Fruit fly (Drosophila melanogaster) whole organism, wandering third instar larva: ENCODE results near the gene pav.
A peak's percentile ranks its signal among the peaks of the same experiment; 100 is the strongest.

ENCODE experiments used
- Abd-B ChIP-seq: fragments of >200 bp; optimal IDR thresholded peaks from 2 replicates; lab custom pipeline; 2017; ENCODE audit warnings: missing biosample characterization, missing genetic modification characterization
- CG32264 ChIP-seq: fragments of 200-800 bp; sonication (Bioruptor generic); optimal IDR thresholded peaks from 2 replicates; lab custom pipeline; 2016; ENCODE audit warnings: missing biosample characterization, missing genetic modification characterization
- CG9705 ChIP-seq: fragments of 200-800 bp; sonication (Bioruptor generic); optimal IDR thresholded peaks from 2 replicates; lab custom pipeline; 2018; ENCODE audit warnings: missing biosample characterization, mild to moderate bottlenecking, missing genetic modification characterization
- CrebA ChIP-seq: fragments of 200-800 bp; sonication (Bioruptor generic); optimal IDR thresholded peaks from 2 replicates; lab custom pipeline; 2016; ENCODE audit warnings: missing biosample characterization, mild to moderate bottlenecking, missing genetic modification characterization, borderline replicate concordance
- Dfd ChIP-seq: fragments of >200 bp; optimal IDR thresholded peaks from 2 replicates; lab custom pipeline; 2017; ENCODE audit warnings: missing biosample characterization, missing genetic modification characterization
- Dif ChIP-seq: fragments of 200-275, 200-300 bp; sonication (Bioruptor generic); optimal IDR thresholded peaks from 2 replicates; lab custom pipeline; 2018; ENCODE audit warnings: missing biosample characterization, missing genetic modification characterization; ENCODE audit not compliant: partially characterized antibody
- GATAd ChIP-seq: sonication (Bioruptor generic); optimal IDR thresholded peaks from 2 replicates; lab custom pipeline; 2016; ENCODE audit warnings: missing biosample characterization, missing genetic modification characterization
- HLH106 ChIP-seq: fragments of 200-800 bp; optimal IDR thresholded peaks from 3 replicates; lab custom pipeline; 2019; ENCODE audit warnings: missing biosample characterization, mild to moderate bottlenecking, missing genetic modification characterization, moderate library complexity
- Hnf4 ChIP-seq: fragments of 200-800 bp; sonication (Bioruptor generic); optimal IDR thresholded peaks from 2 replicates; lab custom pipeline; 2016; ENCODE audit warnings: missing biosample characterization, mild to moderate bottlenecking, missing genetic modification characterization
- Hr78 ChIP-seq: fragments of >200 bp; optimal IDR thresholded peaks from 2 replicates; lab custom pipeline; 2017; ENCODE audit warnings: missing biosample characterization, missing genetic modification characterization
- Hr83 ChIP-seq: fragments of 200-300 bp; sonication (Bioruptor generic); optimal IDR thresholded peaks from 2 replicates; lab custom pipeline; 2016; ENCODE audit warnings: missing biosample characterization, mild to moderate bottlenecking, missing genetic modification characterization, moderate library complexity; ENCODE audit not compliant: poor library complexity, severe bottlenecking
- Jra ChIP-seq: sonication (Bioruptor generic); optimal IDR thresholded peaks from 2 replicates; lab custom pipeline; 2016; ENCODE audit warnings: missing biosample characterization, missing genetic modification characterization
- Mio ChIP-seq: sonication (Bioruptor generic); optimal IDR thresholded peaks from 2 replicates; lab custom pipeline; 2016; ENCODE audit warnings: missing biosample characterization, missing genetic modification characterization
- Myc ChIP-seq: fragments of >200 bp; optimal IDR thresholded peaks from 2 replicates; lab custom pipeline; 2017
- N ChIP-seq: fragments of >200 bp; optimal IDR thresholded peaks from 2 replicates; lab custom pipeline; 2018; ENCODE audit warnings: missing biosample characterization, missing external identifiers, missing genetic modification characterization
- OdsH ChIP-seq: fragments of 200-800 bp; sonication (Bioruptor generic); optimal IDR thresholded peaks from 2 replicates; lab custom pipeline; 2016; ENCODE audit warnings: missing biosample characterization, mild to moderate bottlenecking, missing genetic modification characterization
- Rel ChIP-seq, 2 experiments: fragments of 200-800 bp; sonication (Bioruptor generic) in 1 of 2; optimal IDR thresholded peaks; 2 replicates in 1 of 2; 3 replicates in 1 of 2; lab custom pipeline; 2016 to 2019; ENCODE audit warnings: mild to moderate bottlenecking in 2 of 2, missing biosample characterization in 2 of 2, missing genetic modification characterization in 2 of 2, moderate library complexity in 1 of 2
- Sp1 ChIP-seq: fragments of 200-800 bp; sonication (Bioruptor generic); optimal IDR thresholded peaks from 3 replicates; lab custom pipeline; 2019; ENCODE audit warnings: missing biosample characterization, mild to moderate bottlenecking, missing genetic modification characterization, moderate library complexity
- Vsx2 ChIP-seq: fragments of 200-300, 225-300 bp; sonication (Bioruptor generic); optimal IDR thresholded peaks from 2 replicates; lab custom pipeline; 2018; ENCODE audit warnings: missing biosample characterization, missing genetic modification characterization; ENCODE audit not compliant: partially characterized antibody
- br ChIP-seq: fragments of 200-800 bp; sonication (Bioruptor generic); optimal IDR thresholded peaks from 2 replicates; lab custom pipeline; 2016; ENCODE audit warnings: missing biosample characterization, missing genetic modification characterization
- brk ChIP-seq: fragments of 200-800 bp; sonication (Bioruptor generic); optimal IDR thresholded peaks from 2 replicates; lab custom pipeline; 2016; ENCODE audit warnings: missing biosample characterization, mild to moderate bottlenecking, missing genetic modification characterization
- dl ChIP-seq, 2 experiments: fragments of 175-275, 200-275 bp in 1 of 2; fragments of 200-275 bp in 1 of 2; sonication (Bioruptor generic); optimal IDR thresholded peaks; lab custom pipeline; 2018; ENCODE audit warnings: mild to moderate bottlenecking in 2 of 2, missing biosample characterization in 2 of 2, missing genetic modification characterization in 2 of 2, moderate library complexity in 2 of 2; ENCODE audit not compliant: partially characterized antibody in 2 of 2, insufficient read depth in 1 of 2
- dmrt93B ChIP-seq: fragments of 200-800 bp; sonication (Bioruptor generic); optimal IDR thresholded peaks from 2 replicates; lab custom pipeline; 2018; ENCODE audit warnings: missing biosample characterization, mild to moderate bottlenecking, missing genetic modification characterization
- dsf ChIP-seq: sonication (Bioruptor generic); optimal IDR thresholded peaks from 2 replicates; lab custom pipeline; 2016; ENCODE audit warnings: missing biosample characterization, missing genetic modification characterization, borderline replicate concordance
- ey ChIP-seq: fragments of 200-800 bp; sonication (Bioruptor generic); optimal IDR thresholded peaks from 2 replicates; lab custom pipeline; 2016; ENCODE audit warnings: missing biosample characterization, missing genetic modification characterization
- foxo ChIP-seq, 2 experiments: fragments of 200-800 bp; sonication (Bioruptor generic); optimal IDR thresholded peaks; 2 replicates in 1 of 2; 3 replicates in 1 of 2; lab custom pipeline; 2016 to 2017; ENCODE audit warnings: missing biosample characterization in 2 of 2, missing genetic modification characterization in 2 of 2
- fru ChIP-seq: fragments of 200-800 bp; sonication (Bioruptor generic); optimal IDR thresholded peaks from 3 replicates; lab custom pipeline; 2016; ENCODE audit warnings: missing biosample characterization, mild to moderate bottlenecking, missing genetic modification characterization
- h ChIP-seq: fragments of 200-800 bp; sonication (Bioruptor generic); optimal IDR thresholded peaks from 3 replicates; lab custom pipeline; 2016; ENCODE audit warnings: missing biosample characterization, mild to moderate bottlenecking, missing genetic modification characterization
- jim ChIP-seq: fragments of 175-275, 200-325 bp; sonication (Bioruptor generic); optimal IDR thresholded peaks from 2 replicates; lab custom pipeline; 2016; ENCODE audit warnings: missing biosample characterization, mild to moderate bottlenecking, missing genetic modification characterization
- lola ChIP-seq: fragments of >200 bp; optimal IDR thresholded peaks from 2 replicates; lab custom pipeline; 2017; ENCODE audit warnings: missing biosample characterization, missing genetic modification characterization
- pan ChIP-seq: fragments of >200 bp; optimal IDR thresholded peaks from 2 replicates; lab custom pipeline; 2017
- psq ChIP-seq: fragments of 200-800 bp; sonication (Bioruptor generic); optimal IDR thresholded peaks from 3 replicates; lab custom pipeline; 2017; ENCODE audit warnings: missing biosample characterization, mild to moderate bottlenecking, missing genetic modification characterization, moderate library complexity
- rgr ChIP-seq: fragments of 200-800 bp; sonication (Bioruptor generic); optimal IDR thresholded peaks from 3 replicates; lab custom pipeline; 2016; ENCODE audit warnings: missing biosample characterization, mild to moderate bottlenecking, missing genetic modification characterization
- sage ChIP-seq: fragments of 200-800 bp; sonication (Bioruptor generic); optimal IDR thresholded peaks from 2 replicates; lab custom pipeline; 2016; ENCODE audit warnings: missing biosample characterization, mild to moderate bottlenecking, missing genetic modification characterization
- sv ChIP-seq: fragments of 200-800 bp; sonication (Bioruptor generic); optimal IDR thresholded peaks from 3 replicates; lab custom pipeline; 2016; ENCODE audit warnings: missing biosample characterization, missing genetic modification characterization
- tai ChIP-seq: sonication (Bioruptor generic); optimal IDR thresholded peaks from 2 replicates; lab custom pipeline; 2016; ENCODE audit warnings: missing biosample characterization, missing genetic modification characterization
- usp ChIP-seq: fragments of >200 bp; optimal IDR thresholded peaks from 2 replicates; lab custom pipeline; 2017; ENCODE audit warnings: missing biosample characterization, missing genetic modification characterization
- woc ChIP-seq: sonication (Bioruptor generic); optimal IDR thresholded peaks from 2 replicates; lab custom pipeline; 2016; ENCODE audit warnings: missing biosample characterization, mild to moderate bottlenecking, missing genetic modification characterization

pav gene

dm6 chr3L:4252121-4252861, 9.8 kb downstream of the pav start:
- TF ChIP-seq Dif (GFP tag; lab: Kevin White, UChicago) (peak; percentile 32), Hnf4 (GFP tag; lab: Kevin White, UChicago) (no peak), woc (GFP tag; lab: Kevin White, UChicago) (peak; percentile 52), Myc (lab: Kevin White, UChicago) (peak; percentile 50), fru (GFP tag; lab: Kevin White, UChicago) (peak; percentile 79), CrebA (no peak), jim (GFP tag; lab: Kevin White, UChicago) (no peak), psq (peak; percentile 89), Rel (GFP tag; optimal IDR thresholded peaks at IDR 0.05; lab: Kevin White, UChicago) (no peak), Rel (tag; optimal IDR thresholded peaks at IDR 0.05; lab: Kevin White, UChicago) (peak; percentile 15), CG9705 (GFP tag; lab: Kevin White, UChicago) (peak; percentile 3)

- TF ChIP-seq Myc (lab: Kevin White, UChicago): peak; percentile 28
- no peak for TF ChIP-seq CG9705 (GFP tag; lab: Kevin White, UChicago)
- TF ChIP-seq Hnf4 (GFP tag; lab: Kevin White, UChicago): no peak
- no peak for TF ChIP-seq CG32264 (GFP tag; lab: Kevin White, UChicago)
- TF ChIP-seq foxo (GFP tag; optimal IDR thresholded peaks at IDR 0.05; lab: Kevin White, UChicago): peak in 1 of 2 experiments; percentile 28
- no peak for TF ChIP-seq dl (GFP tag; optimal IDR thresholded peaks at IDR 0.05; lab: Kevin White, UChicago; ENCODE audit: insufficient read depth in 1 of 2, partially characterized antibody in 2 of 2)
- TF ChIP-seq lola: no peak
- TF ChIP-seq usp (GFP tag; lab: Kevin White, UChicago): no peak
- TF ChIP-seq jim (GFP tag; lab: Kevin White, UChicago): no peak
- no peak for TF ChIP-seq pan (lab: Kevin White, UChicago)
- no peak for TF ChIP-seq OdsH (GFP tag; lab: Kevin White, UChicago)
- TF ChIP-seq Hr83: no peak
- no peak for TF ChIP-seq dsf (GFP tag; lab: Kevin White, UChicago)
- TF ChIP-seq fru (GFP tag; lab: Kevin White, UChicago): peak; percentile 46
- peak; percentile 32 for TF ChIP-seq rgr (GFP tag; lab: Kevin White, UChicago)
- peak; percentile 45 for TF ChIP-seq woc (GFP tag; lab: Kevin White, UChicago)
- TF ChIP-seq ey (GFP tag; lab: Kevin White, UChicago): peak; percentile 30
- TF ChIP-seq Jra (GFP tag; lab: Kevin White, UChicago): no peak
- no peak for TF ChIP-seq N (GFP tag; lab: Kevin White, UChicago)
- no peak for TF ChIP-seq GATAd (GFP tag; lab: Kevin White, UChicago)
- no peak for TF ChIP-seq brk (GFP tag; lab: Kevin White, UChicago)
- peak; percentile 18 for TF ChIP-seq Sp1 (GFP tag; lab: Kevin White, UChicago)
- TF ChIP-seq sv (GFP tag; lab: Kevin White, UChicago): no peak
- TF ChIP-seq Hr78 (GFP tag; lab: Kevin White, UChicago): no peak
- TF ChIP-seq Dfd (GFP tag; lab: Kevin White, UChicago): no peak
- peak; percentile 23 for TF ChIP-seq h
- no peak for TF ChIP-seq dmrt93B
- no peak for TF ChIP-seq Dif (GFP tag; lab: Kevin White, UChicago)
- no peak for TF ChIP-seq tai
- no peak for TF ChIP-seq CrebA
- no peak for TF ChIP-seq HLH106 (tag; lab: Kevin White, UChicago)
- no peak for TF ChIP-seq br (GFP tag; lab: Kevin White, UChicago)
- no peak for TF ChIP-seq Abd-B (GFP tag; lab: Kevin White, UChicago)
- no peak for TF ChIP-seq Mio
- TF ChIP-seq psq: peak; percentile 84
- no peak for TF ChIP-seq sage (GFP tag; lab: Kevin White, UChicago)
- TF ChIP-seq Rel (GFP tag; optimal IDR thresholded peaks at IDR 0.05; lab: Kevin White, UChicago): no peak
- no peak for TF ChIP-seq Rel (tag; optimal IDR thresholded peaks at IDR 0.05; lab: Kevin White, UChicago)
- TF ChIP-seq Vsx2 (GFP tag; lab: Kevin White, UChicago): no peak
Measured at dm6 chr3L:4252862-4253610, 10.5 kb downstream of the pav start.
